Worm (Caenorhabditis elegans): ENCODE data around the gene nuo-4.

The nuo-4 gene

DNA sequence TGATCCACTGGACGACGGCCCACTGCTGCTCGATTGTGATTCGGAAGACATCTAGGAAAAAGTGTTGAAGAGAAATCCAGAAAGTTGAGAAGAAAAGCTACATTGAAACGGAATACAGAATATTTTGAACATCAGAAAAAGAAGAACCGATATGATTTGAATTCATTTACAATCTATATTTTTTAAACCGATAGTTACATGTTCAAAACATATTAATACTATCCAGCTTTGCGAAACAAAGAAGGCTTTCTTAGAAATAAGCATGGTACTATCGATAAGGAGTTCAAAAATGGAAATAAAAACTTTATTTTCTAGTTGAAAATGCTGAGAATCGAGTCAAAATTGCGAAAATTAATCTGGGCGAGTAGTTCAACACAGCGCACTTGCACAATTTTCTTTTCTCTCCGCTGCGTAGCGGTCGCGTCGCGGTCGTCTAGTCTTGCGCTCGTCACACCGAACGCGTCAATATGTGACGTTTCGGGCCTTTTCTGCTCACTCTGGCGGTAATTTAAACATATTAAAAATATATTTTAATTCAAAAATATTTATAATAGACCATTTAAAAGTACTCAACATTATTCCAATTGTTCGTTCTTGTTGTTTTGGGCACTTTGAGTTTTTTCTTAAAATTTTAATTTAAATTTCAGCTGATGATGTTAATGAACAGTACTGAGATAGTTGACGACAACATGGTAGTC is 3.6 kb upstream of the nuo-4 start, which contains the start of the genes syf-2 and K04G7.1 (continued):
- TF ChIP-seq F13H6.1 (tag; optimal IDR thresholded peaks at IDR 0.05) (peak; percentile 78), lsy-2 (tag; optimal IDR thresholded peaks at IDR 0.05) (peak; percentile 78 to 96), ztf-4 (tag; optimal IDR thresholded peaks at IDR 0.05) (peak; percentile 58), alr-1 (tag; optimal IDR thresholded peaks at IDR 0.05) (no peak), nhr-237 (tag; optimal IDR thresholded peaks at IDR 0.05) (no peak), unc-39 (tag; optimal IDR thresholded peaks at IDR 0.05) (no peak), fos-1 (tag; optimal IDR thresholded peaks at IDR 0.05) (peak; percentile 82), elt-1 (tag; optimal IDR thresholded peaks at IDR 0.05) (no peak), ceh-16 (tag; optimal IDR thresholded peaks at IDR 0.05) (peak; percentile 56), sma-3 (GFP tag; optimal IDR thresholded peaks at IDR 0.05) (peak; percentile 86), nhr-23 (tag; optimal IDR thresholded peaks at IDR 0.05) (no peak), lin-39 (tag; optimal IDR thresholded peaks at IDR 0.05) (peak; percentile 3), blmp-1 (tag; optimal IDR thresholded peaks at IDR 0.05; ENCODE audit: insufficient read depth) (peak; percentile 63), peb-1 (tag; optimal IDR thresholded peaks at IDR 0.05) (no peak), lin-13 (GFP tag; optimal IDR thresholded peaks at IDR 0.05) (peak; percentile 99), dmd-4 (tag; optimal IDR thresholded peaks at IDR 0.05) (no peak), nhr-12 (tag; optimal IDR thresholded peaks at IDR 0.05) (no peak), ZK546.5 (tag; optimal IDR thresholded peaks at IDR 0.05) (peak; percentile 12), snpc-4 (tag; optimal IDR thresholded peaks at IDR 0.05) (peak; percentile 82), lin-11 (tag; optimal IDR thresholded peaks at IDR 0.05) (peak; percentile 87), mab-5 (tag; optimal IDR thresholded peaks at IDR 0.05) (peak; percentile 79), ztf-11 (tag; optimal IDR thresholded peaks at IDR 0.05) (no peak)

DNA sequence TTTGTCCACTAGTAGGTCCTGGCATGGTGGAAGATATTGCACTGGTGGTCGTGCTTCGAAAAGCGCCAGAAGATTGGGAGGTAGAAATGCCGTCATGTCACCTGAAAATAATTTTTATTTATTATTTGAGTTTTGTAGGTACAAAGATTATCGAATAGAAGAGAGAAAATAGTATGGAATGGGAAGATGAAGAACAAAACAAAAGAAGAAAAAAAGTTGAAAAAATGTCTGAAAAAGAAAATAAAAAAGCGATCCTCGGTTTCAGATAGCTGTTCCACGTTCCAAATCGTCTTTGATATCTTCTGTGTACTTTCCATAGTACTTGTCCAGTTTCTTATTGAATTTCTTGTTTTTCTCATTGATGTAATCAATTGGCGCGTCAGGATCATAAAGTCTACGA is 2.4 kb upstream of the nuo-4 start, which contains the start of gene rnp-7:
Gene rnp-7 (minus strand): TSS at position 101 of the 400 bp plus-strand sequence.
- no peak for TF ChIP-seq aly-2 (tag; optimal IDR thresholded peaks at IDR 0.05)
- TF ChIP-seq elt-3 (tag; optimal IDR thresholded peaks at IDR 0.05), result no peak
- TF ChIP-seq sem-4 (tag; optimal IDR thresholded peaks at IDR 0.05), result no peak
- no peak for TF ChIP-seq R02D3.7 (tag; optimal IDR thresholded peaks at IDR 0.05)
- TF ChIP-seq nhr-11 (tag; optimal IDR thresholded peaks at IDR 0.05), result no peak
- no peak for TF ChIP-seq nhr-21 (tag; optimal IDR thresholded peaks at IDR 0.05)
- TF ChIP-seq nhr-6 (tag; optimal IDR thresholded peaks at IDR 0.05), result no peak
- no peak for TF ChIP-seq peb-1 (tag; optimal IDR thresholded peaks at IDR 0.05)
- no peak for TF ChIP-seq ztf-11 (tag; optimal IDR thresholded peaks at IDR 0.05)
- TF ChIP-seq ztf-1 (GFP tag; conservative IDR thresholded peaks at IDR 0.05), result no peak
- no peak for TF ChIP-seq Y55F3AM.14 (GFP tag; optimal IDR thresholded peaks at IDR 0.05)
- TF ChIP-seq nhr-129 (tag; optimal IDR thresholded peaks at IDR 0.05), result no peak
- TF ChIP-seq elt-1 (tag; optimal IDR thresholded peaks at IDR 0.05), result no peak
- no peak for TF ChIP-seq unc-55 (GFP tag; optimal IDR thresholded peaks at IDR 0.05)
- no peak for TF ChIP-seq nhr-12 (tag; optimal IDR thresholded peaks at IDR 0.05)

DNA sequence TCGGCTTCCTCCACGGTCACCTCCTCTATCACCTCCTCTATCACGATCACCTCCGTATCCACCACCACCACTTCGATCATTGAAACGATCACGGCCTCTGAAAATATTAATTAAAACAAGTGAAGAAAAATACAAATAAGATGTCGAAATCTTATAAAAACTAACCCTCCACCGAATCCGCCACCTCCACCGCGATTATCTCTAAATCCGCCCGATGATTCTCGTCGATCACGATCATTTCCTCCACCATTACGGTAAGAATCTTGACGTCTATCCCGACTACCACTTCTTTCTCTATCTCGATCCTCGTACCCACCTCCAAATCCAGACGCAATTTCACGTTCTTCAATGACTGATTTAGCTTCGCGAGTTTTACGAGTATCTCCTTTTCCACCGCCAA is 637 bp upstream of the nuo-4 start:
- TF ChIP-seq mdl-1 (tag; optimal IDR thresholded peaks at IDR 0.05), result no peak
- TF ChIP-seq unc-62 (GFP tag; optimal IDR thresholded peaks at IDR 0.05), result no peak
- no peak for TF ChIP-seq sma-9 (GFP tag; optimal IDR thresholded peaks at IDR 0.05)
- no peak for TF ChIP-seq sma-9 (tag; optimal IDR thresholded peaks at IDR 0.05)
- TF ChIP-seq unc-39 (tag; optimal IDR thresholded peaks at IDR 0.05), result no peak
- no peak for TF ChIP-seq ztf-11 (tag; optimal IDR thresholded peaks at IDR 0.05)
- no peak for TF ChIP-seq nhr-21 (tag; optimal IDR thresholded peaks at IDR 0.05)
- TF ChIP-seq nhr-23 (tag; optimal IDR thresholded peaks at IDR 0.05), result no peak
- TF ChIP-seq elt-3 (tag; optimal IDR thresholded peaks at IDR 0.05), result no peak
- no peak for TF ChIP-seq sma-3 (GFP tag; optimal IDR thresholded peaks at IDR 0.05)
- TF ChIP-seq lsy-2 (tag; optimal IDR thresholded peaks at IDR 0.05), result no peak
- no peak for TF ChIP-seq skn-1 (tag; optimal IDR thresholded peaks at IDR 0.05)
- TF ChIP-seq ama-1 (optimal IDR thresholded peaks at IDR 0.05), result no peak
- TF ChIP-seq mbf-1 (tag; optimal IDR thresholded peaks at IDR 0.05), result no peak
- TF ChIP-seq lin-39 (tag; optimal IDR thresholded peaks at IDR 0.05), result no peak
- TF ChIP-seq nhr-25 (tag; optimal IDR thresholded peaks at IDR 0.05), result no peak
- TF ChIP-seq fos-1 (tag; optimal IDR thresholded peaks at IDR 0.05), result no peak
- TF ChIP-seq blmp-1 (tag; optimal IDR thresholded peaks at IDR 0.05; ENCODE audit: insufficient read depth), result no peak

Measured in whole organism, L2 larva.